Fruit fly (Drosophila melanogaster) whole organism, embryonic: ENCODE results near the gene Orct2.

Experiments
- B-H2 ChIP-seq: fragments of 200-800 bp; sonication (Bioruptor generic); optimal IDR thresholded peaks from 2 replicates; lab custom pipeline; 2018; ENCODE audit warnings: missing biosample characterization, mild to moderate bottlenecking, missing genetic modification characterization
- Bgb ChIP-seq: fragments of 200-800 bp; sonication (Bioruptor generic); IDR thresholded peaks from 2 replicates; pipeline ENCODE4 v1.3.6; 2022; ENCODE audit warnings: missing biosample characterization, missing genetic modification characterization; ENCODE audit not compliant: partially characterized antibody
- CG1024 ChIP-seq: fragments of 200-800 bp; sonication (Bioruptor generic); IDR thresholded peaks from 2 replicates; pipeline ENCODE4 v1.3.6; 2022; ENCODE audit warnings: missing biosample characterization, missing genetic modification characterization
- CG10431 ChIP-seq: fragments of 200-800 bp; sonication (Bioruptor generic); optimal IDR thresholded peaks from 3 replicates; lab custom pipeline; 2018; ENCODE audit warnings: missing biosample characterization, mild to moderate bottlenecking, missing genetic modification characterization
- CG10543 ChIP-seq: fragments of 200-800 bp; sonication (Bioruptor generic); optimal IDR thresholded peaks from 3 replicates; lab custom pipeline; 2017; ENCODE audit warnings: missing biosample characterization, mild to moderate bottlenecking, missing genetic modification characterization, moderate library complexity
- CG11085 ChIP-seq: fragments of 200-800 bp; sonication (Bioruptor generic); IDR thresholded peaks from 2 replicates; pipeline ENCODE4 v1.3.6; 2022; ENCODE audit warnings: missing biosample characterization, missing genetic modification characterization
- CG11247 ChIP-seq: fragments of 200-800 bp; sonication (Bioruptor generic); IDR thresholded peaks from 2 replicates; pipeline ENCODE4 v1.3.6; 2022; ENCODE audit warnings: missing biosample characterization, missing genetic modification characterization
- CG11723 ChIP-seq: fragments of 200-800 bp; sonication (Bioruptor generic); optimal IDR thresholded peaks from 2 replicates; lab custom pipeline; 2017; ENCODE audit warnings: missing biosample characterization, mild to moderate bottlenecking, missing genetic modification characterization
- CG12071 ChIP-seq: fragments of 200-800 bp; sonication (Bioruptor generic); optimal IDR thresholded peaks from 3 replicates; lab custom pipeline; 2018; ENCODE audit warnings: missing biosample characterization, mild to moderate bottlenecking, missing genetic modification characterization
- CG13424 ChIP-seq: fragments of 200-800 bp; sonication (Bioruptor generic); optimal IDR thresholded peaks from 2 replicates; lab custom pipeline; 2019; ENCODE audit warnings: missing biosample characterization, mild to moderate bottlenecking, missing genetic modification characterization, moderate library complexity
- CG15479 ChIP-seq: fragments of 200-800 bp; sonication (Bioruptor generic); optimal IDR thresholded peaks from 3 replicates; lab custom pipeline; 2019; ENCODE audit warnings: missing biosample characterization, mild to moderate bottlenecking, missing genetic modification characterization, moderate library complexity
- CG16813 ChIP-seq: fragments of 200-800 bp; sonication (Bioruptor generic); IDR thresholded peaks from 3 replicates; pipeline ENCODE4 v1.3.6; 2022; ENCODE audit warnings: missing biosample characterization, missing genetic modification characterization; ENCODE audit not compliant: partially characterized antibody
- CG17568 ChIP-seq: fragments of 200-800 bp; sonication (Bioruptor generic); optimal IDR thresholded peaks from 2 replicates; lab custom pipeline; 2018; ENCODE audit warnings: missing biosample characterization, mild to moderate bottlenecking, missing genetic modification characterization, moderate library complexity
- CG2129 ChIP-seq: fragments of 200-800 bp; sonication (Bioruptor generic); IDR thresholded peaks from 2 replicates; pipeline ENCODE4 v1.3.6; 2022; ENCODE audit warnings: missing biosample characterization, missing genetic modification characterization; ENCODE audit not compliant: partially characterized antibody
- CG42726 ChIP-seq: fragments of 200-800 bp; sonication (Bioruptor generic); IDR thresholded peaks from 2 replicates; pipeline ENCODE4 v1.3.6; 2022; ENCODE audit warnings: missing biosample characterization, missing genetic modification characterization; ENCODE audit not compliant: partially characterized antibody
- CG4328 ChIP-seq: fragments of 200-800 bp; sonication (Bioruptor generic); optimal IDR thresholded peaks from 3 replicates; lab custom pipeline; 2017; ENCODE audit warnings: missing biosample characterization, missing genetic modification reagents, missing genetic modification characterization
- CG4404 ChIP-seq: fragments of 200-800 bp; sonication (Bioruptor generic); IDR thresholded peaks from 2 replicates; pipeline ENCODE4 v1.3.6; 2022; ENCODE audit warnings: missing biosample characterization, missing genetic modification characterization
- CG4730 ChIP-seq: fragments of 200-800 bp; sonication (Bioruptor generic); IDR thresholded peaks from 2 replicates; pipeline ENCODE4 v1.3.6; 2022; ENCODE audit warnings: missing biosample characterization, missing genetic modification characterization
- CG6254 ChIP-seq: fragments of 200-800 bp; sonication (Bioruptor generic); optimal IDR thresholded peaks from 3 replicates; lab custom pipeline; 2017; ENCODE audit warnings: mild to moderate bottlenecking, missing biosample characterization, missing genetic modification reagents, missing genetic modification characterization
- CG7357 ChIP-seq: fragments of 200-800 bp; sonication (Bioruptor generic); IDR thresholded peaks from 3 replicates; pipeline ENCODE4 v1.3.6; 2022; ENCODE audit warnings: missing biosample characterization, missing genetic modification characterization
- CG7839 ChIP-seq: fragments of 200-800 bp; sonication (Bioruptor generic); optimal IDR thresholded peaks from 3 replicates; lab custom pipeline; 2018; ENCODE audit warnings: missing biosample characterization, mild to moderate bottlenecking, missing genetic modification characterization, moderate library complexity
- CG7987 ChIP-seq: fragments of 200-800 bp; sonication (Bioruptor generic); optimal IDR thresholded peaks from 2 replicates; lab custom pipeline; 2018; ENCODE audit warnings: missing biosample characterization, mild to moderate bottlenecking, missing genetic modification characterization, moderate library complexity
- CG9817 ChIP-seq: fragments of 200-800 bp; sonication (Bioruptor generic); optimal IDR thresholded peaks from 2 replicates; lab custom pipeline; 2018; ENCODE audit warnings: missing biosample characterization, mild to moderate bottlenecking, missing genetic modification characterization, moderate library complexity
- D ChIP-seq, 2 experiments: fragments of 200-800 bp in 1 of 2; fragments of >200 bp in 1 of 2; sonication (Bioruptor generic) in 1 of 2; optimal IDR thresholded peaks; 2 replicates in 1 of 2; 3 replicates in 1 of 2; lab custom pipeline; 2017; ENCODE audit warnings: mild to moderate bottlenecking in 1 of 2, missing biosample characterization in 1 of 2, missing genetic modification characterization in 1 of 2, missing genetic modification reagents in 1 of 2
- Dfd ChIP-seq, 2 experiments: fragments of >200 bp; optimal IDR thresholded peaks; 2 replicates each; lab custom pipeline; 2017; ENCODE audit warnings: missing biosample characterization in 2 of 2, missing genetic modification characterization in 2 of 2
- Eip74EF ChIP-seq, 2 experiments: fragments of 200-800 bp in 1 of 2; fragments of >200 bp in 1 of 2; sonication (Bioruptor generic) in 1 of 2; optimal IDR thresholded peaks; 2 replicates each; lab custom pipeline; 2017 to 2019; ENCODE audit warnings: missing biosample characterization in 2 of 2, missing genetic modification characterization in 2 of 2, mild to moderate bottlenecking in 1 of 2, moderate library complexity in 1 of 2
- Ets65A ChIP-seq: fragments of 200-800 bp; sonication (Bioruptor generic); peaks from one replicate; lab custom pipeline; 2016; ENCODE audit warnings: missing biosample characterization, missing genetic modification characterization
- H2.0 ChIP-seq: fragments of 200-800 bp; sonication (Bioruptor generic); IDR thresholded peaks from 2 replicates; pipeline ENCODE4 v1.3.6; 2022; ENCODE audit warnings: missing biosample characterization, missing genetic modification characterization
- Hr3 ChIP-seq: fragments of 200-800 bp; sonication (Bioruptor generic); optimal IDR thresholded peaks from 3 replicates; lab custom pipeline; 2016; ENCODE audit warnings: missing biosample characterization, missing genetic modification characterization
- Lpt ChIP-seq: fragments of >200 bp; optimal IDR thresholded peaks from 2 replicates; lab custom pipeline; 2018; ENCODE audit warnings: missing biosample characterization, missing genetic modification characterization
- Ptx1 ChIP-seq: fragments of 200-800 bp; sonication (Bioruptor generic); IDR thresholded peaks from 2 replicates; pipeline ENCODE4 v1.3.6; 2022; ENCODE audit warnings: missing biosample characterization, missing genetic modification characterization
- Usf ChIP-seq: fragments of 200-800 bp; sonication (Bioruptor generic); optimal IDR thresholded peaks from 2 replicates; lab custom pipeline; 2017; ENCODE audit warnings: missing genotype, missing biosample characterization, missing genetic modification characterization
- ap ChIP-seq: fragments of 200-800 bp; sonication (Bioruptor generic); IDR thresholded peaks from 2 replicates; pipeline ENCODE4 v1.3.6; 2022; ENCODE audit warnings: missing biosample characterization, missing genetic modification characterization
- ash1 ChIP-seq: fragments of 200-800 bp; sonication (Bioruptor generic); optimal IDR thresholded peaks from 2 replicates; lab custom pipeline; 2018; ENCODE audit warnings: missing biosample characterization, mild to moderate bottlenecking, missing genetic modification characterization
- corto ChIP-seq: fragments of 200-800 bp; sonication (Bioruptor generic); optimal IDR thresholded peaks from 2 replicates; lab custom pipeline; 2016; ENCODE audit warnings: missing biosample characterization, mild to moderate bottlenecking, missing genetic modification characterization, moderate library complexity
- crol ChIP-seq: fragments of 200-800 bp; sonication (Bioruptor generic); IDR thresholded peaks from 2 replicates; pipeline ENCODE4 v1.3.6; 2022; ENCODE audit warnings: missing biosample characterization, missing genetic modification characterization
- gt ChIP-seq: fragments of 200-800 bp; sonication (Bioruptor generic); IDR thresholded peaks from 2 replicates; pipeline ENCODE4 v1.3.6; 2022; ENCODE audit warnings: missing biosample characterization, missing genetic modification characterization
- inv ChIP-seq: fragments of 200-800 bp; sonication (Bioruptor generic); IDR thresholded peaks from 2 replicates; pipeline ENCODE4 v1.3.6; 2022; ENCODE audit warnings: missing biosample characterization, missing genetic modification characterization; ENCODE audit not compliant: partially characterized antibody
- lbe ChIP-seq: fragments of 200-800 bp; sonication (Bioruptor generic); optimal IDR thresholded peaks from 2 replicates; lab custom pipeline; 2016; ENCODE audit warnings: missing biosample characterization, mild to moderate bottlenecking, missing genetic modification characterization
- nerfin-1 ChIP-seq: fragments of 200-800 bp; sonication (Bioruptor generic); optimal IDR thresholded peaks from 3 replicates; lab custom pipeline; 2019; ENCODE audit warnings: missing biosample characterization, mild to moderate bottlenecking, missing genetic modification characterization, moderate library complexity
- row ChIP-seq: fragments of 200-800 bp; sonication (Bioruptor generic); IDR thresholded peaks from 3 replicates; pipeline ENCODE4 v1.3.6; 2022; ENCODE audit warnings: missing biosample characterization, missing genetic modification characterization
- salm ChIP-seq: fragments of 200-800 bp; sonication (Bioruptor generic); optimal IDR thresholded peaks from 2 replicates; lab custom pipeline; 2018; ENCODE audit warnings: missing biosample characterization, mild to moderate bottlenecking, missing genetic modification characterization
- slp2 ChIP-seq: fragments of 200-800 bp; sonication (Bioruptor generic); optimal IDR thresholded peaks from 2 replicates; lab custom pipeline; 2016; ENCODE audit warnings: missing biosample characterization, missing genetic modification characterization
- sug ChIP-seq: fragments of 200-800 bp; optimal IDR thresholded peaks from 2 replicates; lab custom pipeline; 2019; ENCODE audit warnings: missing biosample characterization, mild to moderate bottlenecking, missing genetic modification characterization, moderate library complexity
- trh ChIP-seq: fragments of 200-800 bp; sonication (Bioruptor generic); optimal IDR thresholded peaks from 2 replicates; lab custom pipeline; 2016; ENCODE audit warnings: missing biosample characterization, missing genetic modification characterization
- zfh1 ChIP-seq: fragments of 200-800 bp; sonication (Bioruptor generic); IDR thresholded peaks from 3 replicates; pipeline ENCODE4 v1.3.6; 2022; ENCODE audit warnings: missing biosample characterization, missing genetic modification characterization

Orct2 gene

DNA sequence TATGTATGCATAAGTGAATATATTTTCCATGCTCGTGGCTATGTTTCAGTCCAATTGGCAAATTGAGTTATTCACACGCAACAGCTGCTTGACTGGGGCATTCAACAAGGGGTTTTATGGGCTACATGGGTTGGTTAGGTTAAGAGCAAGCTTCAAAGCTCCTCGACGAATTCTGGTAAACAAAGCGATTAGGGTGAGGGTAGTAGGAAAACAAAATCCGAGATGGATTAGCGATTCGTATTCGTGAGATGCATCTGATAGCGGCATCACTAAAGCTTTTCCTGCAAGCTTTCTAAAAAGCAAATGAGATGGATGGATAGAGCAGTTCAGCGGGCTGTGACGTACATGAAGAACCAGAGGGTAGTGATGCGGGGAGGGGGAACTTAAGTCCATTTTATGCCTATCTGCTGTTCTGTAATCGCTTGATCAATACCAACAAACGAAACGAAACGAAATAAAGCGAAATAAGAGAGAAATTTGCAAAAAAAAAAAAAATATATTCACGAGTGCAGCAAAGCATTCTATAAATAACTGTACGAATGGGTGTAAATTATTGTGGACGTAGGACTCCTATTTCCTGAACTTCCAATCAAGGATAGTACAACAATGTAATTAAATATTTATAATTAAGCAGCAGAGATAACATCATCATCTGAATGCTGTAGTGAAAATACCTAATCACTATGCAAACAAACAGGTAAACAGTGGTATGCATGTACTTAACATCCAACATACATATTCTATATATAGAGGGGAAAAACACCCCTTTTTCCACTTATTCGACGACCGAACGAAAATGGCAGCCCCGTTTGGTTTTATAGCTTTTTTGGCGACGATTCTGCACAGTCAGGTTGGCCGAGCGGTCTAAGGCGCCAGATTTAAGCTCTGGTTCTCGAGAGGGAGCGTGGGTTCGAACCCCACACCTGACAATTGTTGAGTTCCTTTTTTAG is 8.1 kb upstream of the Orct2 start (continued):
- no peak for TF ChIP-seq salm (tag; lab: Kevin White, UChicago)
- peak; percentile 68; the same call in 1 of the 2 replicates for TF ChIP-seq CG42726 (GFP tag; lab: Robert Waterston, UW)
- no peak for TF ChIP-seq CG7357 (GFP tag; lab: Robert Waterston, UW)
- TF ChIP-seq slp2 (GFP tag; lab: Kevin White, UChicago) = no peak
- TF ChIP-seq Dfd (GFP tag; optimal IDR thresholded peaks at IDR 0.05; lab: Kevin White, UChicago) = no peak
- no peak for TF ChIP-seq Eip74EF (GFP tag; optimal IDR thresholded peaks at IDR 0.05; lab: Kevin White, UChicago)
- TF ChIP-seq CG7987 = no peak
- no peak for TF ChIP-seq CG11247 (GFP tag; lab: Robert Waterston, UW)
- TF ChIP-seq CG4404 = no peak
- no peak for TF ChIP-seq CG7839 (tag; lab: Kevin White, UChicago)
- no peak for TF ChIP-seq CG4730 (GFP tag; lab: Robert Waterston, UW)
- TF ChIP-seq Ptx1 (GFP tag; lab: Robert Waterston, UW) = no peak
- no peak for TF ChIP-seq Hr3 (GFP tag; lab: Kevin White, UChicago)
- no peak for TF ChIP-seq CG4328 (GFP tag; lab: Kevin White, UChicago)
- TF ChIP-seq B-H2 = no peak
- TF ChIP-seq inv (GFP tag; lab: Robert Waterston, UW) = no peak
- TF ChIP-seq ash1 = no peak
- no peak for TF ChIP-seq Lpt
- TF ChIP-seq Usf (GFP tag; lab: Kevin White, UChicago) = no peak
- TF ChIP-seq CG9817 = no peak

DNA sequence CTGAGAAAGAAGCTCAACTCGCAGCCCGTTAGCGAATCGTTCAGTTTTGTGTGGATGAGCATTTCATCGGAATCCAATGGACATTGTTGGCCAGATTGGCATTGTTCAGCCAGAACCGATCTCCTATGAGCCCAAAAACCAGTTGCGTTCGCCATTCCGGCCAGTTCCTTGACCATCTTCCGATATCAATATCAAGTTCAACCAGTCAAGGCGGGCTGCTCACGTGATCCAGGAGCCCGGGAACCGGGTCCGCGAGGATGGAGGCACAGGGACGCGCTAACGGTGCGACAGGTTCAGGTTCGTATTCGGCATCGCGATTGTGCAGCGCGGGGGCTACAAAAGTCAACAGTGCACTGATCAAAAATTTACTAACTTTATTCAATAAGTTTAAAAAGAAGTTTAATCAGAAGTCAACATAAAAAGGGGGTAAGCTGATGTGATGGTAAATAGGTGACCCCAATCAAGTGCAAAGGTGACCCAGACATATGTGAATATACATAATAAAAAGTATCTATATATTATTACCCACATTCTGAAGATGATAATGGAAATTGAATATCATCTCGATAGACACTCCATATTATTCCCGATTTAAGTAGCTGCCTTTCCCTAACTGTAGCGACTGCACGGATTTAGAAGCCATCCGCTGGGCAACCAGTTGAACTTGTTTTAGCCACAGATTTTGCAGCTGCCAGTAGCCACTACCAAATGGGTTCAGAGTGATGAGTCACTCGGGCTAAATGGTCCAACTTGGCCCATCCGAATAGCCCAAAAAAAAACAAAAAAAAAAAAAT is 5.8 kb upstream of the Orct2 start:
- no peak for TF ChIP-seq CG11085 (GFP tag; lab: Robert Waterston, UW)
- TF ChIP-seq trh = no peak
- no peak for TF ChIP-seq nerfin-1 (tag; lab: Kevin White, UChicago)
- TF ChIP-seq D (optimal IDR thresholded peaks at IDR 0.05; lab: Kevin White, UChicago) = no peak
- TF ChIP-seq D (GFP tag; optimal IDR thresholded peaks at IDR 0.05; lab: Kevin White, UChicago) = no peak
- TF ChIP-seq crol (GFP tag; lab: Robert Waterston, UW) = no peak
- TF ChIP-seq CG10543 = no peak
- no peak for TF ChIP-seq CG15479 (GFP tag; lab: Kevin White, UChicago)
- TF ChIP-seq CG12071 (GFP tag; lab: Kevin White, UChicago) = no peak
- TF ChIP-seq CG16813 = no peak
- TF ChIP-seq CG1024 (GFP tag; lab: Robert Waterston, UW) = no peak
- TF ChIP-seq corto (GFP tag; lab: Kevin White, UChicago) = peak; percentile 80
- TF ChIP-seq CG13424 = no peak
- no peak for TF ChIP-seq row (GFP tag; lab: Robert Waterston, UW)
- TF ChIP-seq CG11723 (GFP tag; lab: Kevin White, UChicago) = no peak
- no peak for TF ChIP-seq ap (GFP tag; lab: Robert Waterston, UW)
- no peak for TF ChIP-seq CG6254
- TF ChIP-seq CG10431 = no peak
- no peak for TF ChIP-seq sug (tag; lab: Kevin White, UChicago)
- no peak for TF ChIP-seq salm (tag; lab: Kevin White, UChicago)
- peak; percentile 83 for TF ChIP-seq lbe
- TF ChIP-seq CG17568 (GFP tag; lab: Kevin White, UChicago) = no peak
- no peak for TF ChIP-seq CG2129 (GFP tag; lab: Robert Waterston, UW)
- TF ChIP-seq Bgb (GFP tag; lab: Robert Waterston, UW) = no peak
- TF ChIP-seq gt = no peak
- TF ChIP-seq H2.0 = no peak
- TF ChIP-seq zfh1 (GFP tag; lab: Robert Waterston, UW) = no peak
- peak; percentile 86 for TF ChIP-seq Ets65A
